Fruit fly (Drosophila melanogaster): Measurements from ENCODE around the gene Nmd3.

Nmd3 gene

DNA sequence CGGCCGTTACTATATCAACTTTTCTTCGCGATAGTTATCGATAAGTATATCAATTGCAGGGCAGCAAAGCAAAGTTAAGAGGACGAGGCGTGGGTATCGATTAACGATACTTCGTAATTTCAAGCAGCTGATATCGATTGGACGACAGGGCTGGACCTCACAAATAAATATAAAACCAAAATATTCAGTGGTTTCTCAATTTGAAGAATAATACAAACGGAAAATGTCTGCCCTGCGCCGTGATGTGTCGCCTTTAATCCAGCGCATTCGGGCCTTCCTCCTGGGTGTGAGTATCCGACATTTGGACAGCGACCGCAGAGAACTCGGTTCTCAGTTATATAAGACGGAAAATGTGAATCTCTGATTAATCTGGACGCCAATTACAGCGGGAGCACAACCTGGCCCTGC lies 12.0 kb downstream of the Nmd3 start, which contains the start of gene ND-B14.5A (continued):
- no peak for TF ChIP-seq CG15011 (GFP tag; optimal IDR thresholded peaks at IDR 0.05)
- TF ChIP-seq CG3281 (GFP tag; optimal IDR thresholded peaks at IDR 0.05): no peak
- TF ChIP-seq BtbVII (GFP tag; optimal IDR thresholded peaks at IDR 0.05): no peak
- peak; percentile 5 for TF ChIP-seq CTCF (GFP tag; optimal IDR thresholded peaks at IDR 0.05)
- no peak for TF ChIP-seq pum (GFP tag; optimal IDR thresholded peaks at IDR 0.05)
- no peak for TF ChIP-seq CG4424 (GFP tag; optimal IDR thresholded peaks at IDR 0.05)
- no peak for TF ChIP-seq ac (GFP tag; optimal IDR thresholded peaks at IDR 0.05)
- peak; percentile 25 for TF ChIP-seq CG2120 (GFP tag; optimal IDR thresholded peaks at IDR 0.05)
- peak; percentile 99 for TF ChIP-seq CG34224 (GFP tag; IDR thresholded peaks at IDR 0.05; ENCODE audit: partially characterized antibody)
- TF ChIP-seq CG4360 (GFP tag; IDR thresholded peaks at IDR 0.05): no peak
- no peak for TF ChIP-seq Fer2 (tag; optimal IDR thresholded peaks at IDR 0.05)
- no peak for TF ChIP-seq sim (GFP tag; IDR thresholded peaks at IDR 0.05)
- peak; percentile 97 for TF ChIP-seq Dref (GFP tag; IDR thresholded peaks at IDR 0.05)
- no peak for TF ChIP-seq sqz (GFP tag; optimal IDR thresholded peaks at IDR 0.05)
- no peak for TF ChIP-seq Ravus (GFP tag; IDR thresholded peaks at IDR 0.05)
- no peak for TF ChIP-seq HHEX (GFP tag; optimal IDR thresholded peaks at IDR 0.05)
- TF ChIP-seq CG17829 (tag; optimal IDR thresholded peaks at IDR 0.05): peak; percentile 18
- TF ChIP-seq Rx (GFP tag; IDR thresholded peaks at IDR 0.05): no peak
- TF ChIP-seq gem (tag; optimal IDR thresholded peaks at IDR 0.05): no peak
- no peak for TF ChIP-seq CG14667 (GFP tag; IDR thresholded peaks at IDR 0.05)
- TF ChIP-seq en (GFP tag; optimal IDR thresholded peaks at IDR 0.05): no peak
- no peak for TF ChIP-seq CG43689 (GFP tag; IDR thresholded peaks at IDR 0.05)
- no peak for TF ChIP-seq Hr39 (optimal IDR thresholded peaks at IDR 0.05)
- peak; percentile 15 for TF ChIP-seq PHDP (tag; optimal IDR thresholded peaks at IDR 0.05)
- TF ChIP-seq Ets97D (GFP tag; optimal IDR thresholded peaks at IDR 0.05): peak; percentile 40
- TF ChIP-seq Hr51 (GFP tag; optimal IDR thresholded peaks at IDR 0.05): no peak
- TF ChIP-seq cwo (GFP tag; optimal IDR thresholded peaks at IDR 0.05): no peak
- TF ChIP-seq salm (tag; optimal IDR thresholded peaks at IDR 0.05): no peak
- no peak for TF ChIP-seq NC2α (GFP tag; optimal IDR thresholded peaks at IDR 0.05)
- TF ChIP-seq GATAe (GFP tag; conservative IDR thresholded peaks at IDR 0.05): no peak
- no peak for TF ChIP-seq CG1792 (GFP tag; optimal IDR thresholded peaks at IDR 0.05)
- TF ChIP-seq CG12659 (GFP tag; optimal IDR thresholded peaks at IDR 0.05): peak; percentile 48
- no peak for TF ChIP-seq Stat92E (GFP tag; optimal IDR thresholded peaks at IDR 0.05)
- TF ChIP-seq CG10959 (GFP tag; IDR thresholded peaks at IDR 0.05): no peak
- TF ChIP-seq Chrac-16 (GFP tag; optimal IDR thresholded peaks at IDR 0.05): no peak
- TF ChIP-seq CG17612 (GFP tag; IDR thresholded peaks at IDR 0.05): no peak
- TF ChIP-seq maf-S (GFP tag; optimal IDR thresholded peaks at IDR 0.05): no peak
- peak; percentile 96 for TF ChIP-seq Opbp (GFP tag; IDR thresholded peaks at IDR 0.05; ENCODE audit: partially characterized antibody)
- no peak for TF ChIP-seq Sox102F (GFP tag; optimal IDR thresholded peaks at IDR 0.05)
- TF ChIP-seq CG8359 (GFP tag; optimal IDR thresholded peaks at IDR 0.05; ENCODE audit: borderline replicate concordance): no peak
- no peak for TF ChIP-seq CG12299 (tag; optimal IDR thresholded peaks at IDR 0.05)
- TF ChIP-seq ttk (GFP tag; IDR thresholded peaks at IDR 0.05): no peak
- no peak for TF ChIP-seq CG9727 (GFP tag; optimal IDR thresholded peaks at IDR 0.05)
- TF ChIP-seq bigmax (GFP tag; optimal IDR thresholded peaks at IDR 0.05): no peak
- no peak for TF ChIP-seq CG15601 (tag; optimal IDR thresholded peaks at IDR 0.05)
- no peak for TF ChIP-seq CG17328 (GFP tag; IDR thresholded peaks at IDR 0.05)
- TF ChIP-seq CG11695 (GFP tag; IDR thresholded peaks at IDR 0.05): no peak
- peak; percentile 97 for TF ChIP-seq bbx (GFP tag; IDR thresholded peaks at IDR 0.05; ENCODE audit: partially characterized antibody)
- no peak for TF ChIP-seq corto (GFP tag; optimal IDR thresholded peaks at IDR 0.05)
- TF ChIP-seq zen2 (GFP tag; IDR thresholded peaks at IDR 0.05; ENCODE audit: partially characterized antibody): peak; percentile 94
- no peak for TF ChIP-seq Hmx (GFP tag; optimal IDR thresholded peaks at IDR 0.05)
- no peak for TF ChIP-seq oc (tag; optimal IDR thresholded peaks at IDR 0.05)

All from whole organism, embryonic.